Fruit fly (Drosophila melanogaster): Measurements from ENCODE around the gene Nedd8.

Nedd8 gene

dm6 chr2L:18987078-18987895 lies 35.6 kb upstream of the Nedd8 start, which contains the start of the genes Swip-1 and EMC5 (continued):
- TF ChIP-seq CG15696 (tag; optimal IDR thresholded peaks at IDR 0.05): peak; percentile 60
- TF ChIP-seq lilli (GFP tag; optimal IDR thresholded peaks at IDR 0.05): peak; percentile 46
- TF ChIP-seq Mes4 (GFP tag; optimal IDR thresholded peaks at IDR 0.05): no peak
- TF ChIP-seq B-H2 (GFP tag; optimal IDR thresholded peaks at IDR 0.05): peak; percentile 66
- 0 out of 2 replicates have a peak, but pooled peaks have one; percentile 32 for TF ChIP-seq Nf-YA (GFP tag; IDR thresholded peaks at IDR 0.05)
- TF ChIP-seq CG3163 (GFP tag; optimal IDR thresholded peaks at IDR 0.05): peak; percentile 2
- no peak for TF ChIP-seq grn (GFP tag; optimal IDR thresholded peaks at IDR 0.05)
- peak; percentile 30 for TF ChIP-seq HmgD (GFP tag; optimal IDR thresholded peaks at IDR 0.05)
- peak; percentile 72 for TF ChIP-seq CG30403 (GFP tag; optimal IDR thresholded peaks at IDR 0.05)
- TF ChIP-seq Pdp1 (GFP tag; optimal IDR thresholded peaks at IDR 0.05): peak in 1 of 2 experiments; percentile 19
- TF ChIP-seq sens (GFP tag): peak; percentile 55
- TF ChIP-seq PHDP (tag; optimal IDR thresholded peaks at IDR 0.05): peak; percentile 62
- 0 out of 2 replicates have a peak, but pooled peaks have one; percentile 26 for TF ChIP-seq CG14667 (GFP tag; IDR thresholded peaks at IDR 0.05)
- no peak for TF ChIP-seq CG12769 (tag; optimal IDR thresholded peaks at IDR 0.05)
- peak; percentile 17; the same call in 1 of the 3 replicates for TF ChIP-seq B-H1 (GFP tag; IDR thresholded peaks at IDR 0.05)
- peak; percentile 55 for TF ChIP-seq pzg (GFP tag; optimal IDR thresholded peaks at IDR 0.05)
- peak; percentile 13 for TF ChIP-seq NC2α (GFP tag; optimal IDR thresholded peaks at IDR 0.05)
- peak; percentile 88 for TF ChIP-seq CoRest (tag; optimal IDR thresholded peaks at IDR 0.05)
- TF ChIP-seq CG12071 (GFP tag; optimal IDR thresholded peaks at IDR 0.05): no peak
- TF ChIP-seq ranshi (GFP tag; IDR thresholded peaks at IDR 0.05): peak; percentile 59; the same call in 1 of the 2 replicates
- TF ChIP-seq CG42726 (GFP tag; IDR thresholded peaks at IDR 0.05; ENCODE audit: partially characterized antibody): peak; percentile 72
- TF ChIP-seq CG9215 (GFP tag; IDR thresholded peaks at IDR 0.05): peak; percentile 56
- peak; percentile 45 for TF ChIP-seq tap (tag; optimal IDR thresholded peaks at IDR 0.05)
- no peak for TF ChIP-seq Neu2 (GFP tag; optimal IDR thresholded peaks at IDR 0.05; ENCODE audit: borderline replicate concordance)
- peak; percentile 54; the same call in 1 of the 2 replicates for TF ChIP-seq CG11085 (GFP tag; IDR thresholded peaks at IDR 0.05)
- 0 out of 2 replicates have a peak, but pooled peaks have one; percentile 10 for TF ChIP-seq Ada2b (GFP tag; IDR thresholded peaks at IDR 0.05)
- peak; percentile 61 for TF ChIP-seq ssp (GFP tag; IDR thresholded peaks at IDR 0.05)
- TF ChIP-seq toy (GFP tag; IDR thresholded peaks at IDR 0.05): no peak
- TF ChIP-seq kah (GFP tag; optimal IDR thresholded peaks at IDR 0.05): no peak
- peak; percentile 60 for TF ChIP-seq bbx (GFP tag; IDR thresholded peaks at IDR 0.05; ENCODE audit: partially characterized antibody)
- TF ChIP-seq crp (GFP tag; optimal IDR thresholded peaks at IDR 0.05): peak in 1 of 2 experiments; percentile 62
- peak; percentile 68 for TF ChIP-seq CG16813 (GFP tag; IDR thresholded peaks at IDR 0.05; ENCODE audit: partially characterized antibody)
- TF ChIP-seq Camta (GFP tag; optimal IDR thresholded peaks at IDR 0.05): no peak
- peak; percentile 44 for TF ChIP-seq NFAT (GFP tag; IDR thresholded peaks at IDR 0.05)
- TF ChIP-seq insv (GFP tag; optimal IDR thresholded peaks at IDR 0.05): peak in 1 of 2 experiments; percentile 87
- TF ChIP-seq slbo (GFP tag; IDR thresholded peaks at IDR 0.05): peak; percentile 85
- TF ChIP-seq Dfd (GFP tag; optimal IDR thresholded peaks at IDR 0.05): no peak
- TF ChIP-seq CG12155 (GFP tag; optimal IDR thresholded peaks at IDR 0.05): peak; percentile 38
- TF ChIP-seq sna (GFP tag; IDR thresholded peaks at IDR 0.05; ENCODE audit: partially characterized antibody): 0 out of 2 replicates have a peak, but pooled peaks have one; percentile 53
- TF ChIP-seq CG10321 (GFP tag; IDR thresholded peaks at IDR 0.05): no peak
- peak; percentile 77 for TF ChIP-seq CG9797 (GFP tag; optimal IDR thresholded peaks at IDR 0.05)
- TF ChIP-seq CG3847 (GFP tag; IDR thresholded peaks at IDR 0.05): peak; percentile 70
- peak; percentile 30 for TF ChIP-seq CG17385 (GFP tag; optimal IDR thresholded peaks at IDR 0.05)
- peak; percentile 4 for TF ChIP-seq dm (GFP tag; optimal IDR thresholded peaks at IDR 0.05)
- TF ChIP-seq Hr78 (GFP tag; optimal IDR thresholded peaks at IDR 0.05): peak in 1 of 2 experiments; percentile 15
- TF ChIP-seq dysf (GFP tag; IDR thresholded peaks at IDR 0.05): peak; percentile 73
- TF ChIP-seq gcm (GFP tag; optimal IDR thresholded peaks at IDR 0.05): peak; percentile 63
- no peak for TF ChIP-seq NC2β (GFP tag; optimal IDR thresholded peaks at IDR 0.05)

Measured in whole organism, embryonic.